Fruit fly (Drosophila melanogaster) Kc167 (cell line): Measurements from ENCODE around the gene cmpy.

Experiments used
- Myc ChIP-seq: fragments of >200 bp; optimal IDR thresholded peaks from 2 replicates; lab custom pipeline; 2017; ENCODE audit warnings: missing external identifiers
- Sin3A ChIP-seq: fragments of >200 bp; optimal IDR thresholded peaks from 2 replicates; lab custom pipeline; 2018; ENCODE audit warnings: missing external identifiers
- h ChIP-seq: fragments of >200 bp; optimal IDR thresholded peaks from 3 replicates; lab custom pipeline; 2018; ENCODE audit warnings: missing external identifiers
- insv ChIP-seq: fragments of >200 bp; optimal IDR thresholded peaks from 3 replicates; lab custom pipeline; 2018; ENCODE audit warnings: missing external identifiers
- psq ChIP-seq: fragments of >200 bp; optimal IDR thresholded peaks from 2 replicates; lab custom pipeline; 2017; ENCODE audit warnings: missing external identifiers
- ttk ChIP-seq: sonication (Bioruptor generic); optimal IDR thresholded peaks from 2 replicates; lab custom pipeline; 2017; ENCODE audit warnings: missing external identifiers

The cmpy gene

DNA sequence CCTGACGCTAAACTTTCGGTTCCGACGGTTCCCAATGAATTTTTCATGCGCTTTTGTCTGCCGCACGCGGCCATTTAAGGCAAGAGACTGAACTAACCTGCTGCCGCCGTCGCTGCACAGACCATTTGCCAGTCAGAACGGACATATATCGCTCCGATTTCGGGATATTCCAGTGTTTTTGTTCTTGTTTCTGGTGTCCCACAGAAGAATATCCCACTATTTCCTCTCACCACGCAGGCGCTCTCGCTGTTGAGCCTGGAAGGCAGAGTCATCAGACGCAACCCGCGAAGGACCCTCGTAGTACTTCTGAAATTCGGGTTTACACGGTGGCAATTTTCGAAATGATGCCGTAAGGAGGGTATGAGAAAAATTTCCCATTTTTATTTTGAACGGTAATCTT is at the start of gene cmpy:
TSS of gene cmpy (minus strand) at position 101 of the 400 bp plus-strand sequence.
- TF ChIP-seq psq, result no peak
- no peak for TF ChIP-seq Myc (lab: Kevin White, UChicago)
- no peak for TF ChIP-seq ttk (lab: Kevin White, UChicago)
- no peak for TF ChIP-seq insv (lab: Kevin White, UChicago)
- TF ChIP-seq h (lab: Kevin White, UChicago), result no peak
- no peak for TF ChIP-seq Sin3A (lab: Kevin White, UChicago)

- no peak for TF ChIP-seq Myc (lab: Kevin White, UChicago)
- TF ChIP-seq insv (lab: Kevin White, UChicago), result no peak
- TF ChIP-seq Sin3A (lab: Kevin White, UChicago), result no peak
Measured at dm6 chr3L:20767227-20767626, 48.2 kb upstream of the cmpy start.

DNA sequence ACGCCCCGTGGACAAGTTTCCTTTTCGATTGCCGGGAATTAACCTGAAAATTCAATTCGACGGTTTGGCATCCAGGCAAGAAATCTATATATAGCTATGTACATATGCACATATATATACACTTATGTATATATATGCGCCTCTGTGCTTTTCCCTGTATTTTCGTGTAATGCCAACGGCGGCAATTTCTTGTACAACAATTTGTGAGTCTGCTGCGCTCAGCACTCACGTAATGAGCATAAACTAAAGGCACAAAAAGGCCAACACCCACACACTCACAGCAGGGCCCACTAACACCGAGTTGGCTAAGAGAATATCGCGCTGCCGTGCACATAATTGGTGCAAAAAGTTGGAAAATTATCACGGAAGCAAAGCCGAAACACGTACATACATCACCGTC is 42.5 kb upstream of the cmpy start:
- TF ChIP-seq ttk (lab: Kevin White, UChicago) (no peak), insv (lab: Kevin White, UChicago) (no peak), psq (no peak), Sin3A (lab: Kevin White, UChicago) (no peak), Myc (lab: Kevin White, UChicago) (no peak), h (lab: Kevin White, UChicago) (no peak)

dm6 chr3L:20758583-20758982 is 39.6 kb upstream of the cmpy start, which contains the start of gene CG43251:
Gene CG43251, plus strand, starts transcription at chr3L:20758883.
- TF ChIP-seq ttk (lab: Kevin White, UChicago), result no peak
- no peak for TF ChIP-seq insv (lab: Kevin White, UChicago)
- TF ChIP-seq psq, result no peak
- TF ChIP-seq Sin3A (lab: Kevin White, UChicago), result no peak
- no peak for TF ChIP-seq h (lab: Kevin White, UChicago)
- TF ChIP-seq Myc (lab: Kevin White, UChicago), result no peak

DNA sequence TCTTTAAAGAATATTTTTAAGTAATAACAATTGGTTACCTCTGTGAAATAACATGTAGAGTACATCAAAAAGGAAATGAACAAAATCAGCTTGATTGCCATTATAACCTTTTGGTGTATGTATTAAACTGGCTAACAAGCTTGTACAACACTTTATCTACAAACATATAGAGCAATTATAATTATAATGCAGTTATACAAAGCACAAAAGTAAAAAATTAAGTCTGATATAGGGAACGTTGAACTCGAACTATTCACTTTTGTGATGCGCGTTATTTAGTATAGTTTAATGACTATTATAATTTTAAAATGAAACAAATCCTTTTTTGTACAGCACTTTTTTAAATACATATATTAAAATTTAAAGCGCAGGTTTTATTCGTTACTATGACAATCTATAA is 36.6 kb upstream of the cmpy start, which contains the start of gene CG33912:
TSS of gene CG33912 (minus strand) at position 101 of the 400 bp plus-strand sequence.
- TF ChIP-seq h (lab: Kevin White, UChicago) (no peak), insv (lab: Kevin White, UChicago) (no peak), Myc (lab: Kevin White, UChicago) (no peak), ttk (lab: Kevin White, UChicago) (no peak), Sin3A (lab: Kevin White, UChicago) (no peak), psq (no peak)

dm6 chr3L:20752964-20753363 is 34.0 kb upstream of the cmpy start:
- TF ChIP-seq insv (lab: Kevin White, UChicago), result no peak
- TF ChIP-seq h (lab: Kevin White, UChicago), result no peak
- no peak for TF ChIP-seq psq
- no peak for TF ChIP-seq Sin3A (lab: Kevin White, UChicago)
- no peak for TF ChIP-seq ttk (lab: Kevin White, UChicago)
- no peak for TF ChIP-seq Myc (lab: Kevin White, UChicago)

dm6 chr3L:20750391-20750790 is 31.4 kb upstream of the cmpy start:
- TF ChIP-seq psq (no peak), ttk (lab: Kevin White, UChicago) (no peak), insv (lab: Kevin White, UChicago) (no peak), h (lab: Kevin White, UChicago) (no peak)

DNA sequence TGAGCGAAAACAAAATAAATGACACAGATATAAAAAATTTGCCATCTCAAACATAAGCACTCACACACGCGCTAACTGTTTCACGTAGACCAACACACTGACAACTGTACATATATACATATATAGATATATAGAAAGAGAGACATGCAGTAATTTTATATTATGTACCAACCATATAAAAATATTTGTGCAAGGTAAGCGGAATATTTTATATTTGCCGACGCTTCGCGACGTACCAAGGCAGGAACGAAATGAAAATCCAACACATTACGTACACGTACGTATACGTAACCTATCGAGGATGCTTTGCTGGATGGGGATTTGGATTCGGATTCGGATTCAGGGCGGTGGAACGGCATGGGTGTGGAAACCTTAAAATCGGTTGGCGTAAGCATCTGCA is 29.6 kb upstream of the cmpy start:
- no peak for TF ChIP-seq insv (lab: Kevin White, UChicago)
- no peak for TF ChIP-seq psq
- no peak for TF ChIP-seq Myc (lab: Kevin White, UChicago)
- TF ChIP-seq h (lab: Kevin White, UChicago), result no peak
- no peak for TF ChIP-seq Sin3A (lab: Kevin White, UChicago)
- no peak for TF ChIP-seq ttk (lab: Kevin White, UChicago)

dm6 chr3L:20747299-20747925 is 28.4 kb upstream of the cmpy start:
- TF ChIP-seq Sin3A (lab: Kevin White, UChicago) (no peak), insv (lab: Kevin White, UChicago) (no peak), ttk (lab: Kevin White, UChicago) (no peak), Myc (lab: Kevin White, UChicago) (no peak), psq (no peak), h (lab: Kevin White, UChicago) (no peak)

dm6 chr3L:20739414-20739813 is 20.4 kb upstream of the cmpy start, which contains the start of gene Gr77a:
Gene Gr77a, minus strand, starts transcription at chr3L:20739430.
- TF ChIP-seq Myc (lab: Kevin White, UChicago), result no peak

DNA sequence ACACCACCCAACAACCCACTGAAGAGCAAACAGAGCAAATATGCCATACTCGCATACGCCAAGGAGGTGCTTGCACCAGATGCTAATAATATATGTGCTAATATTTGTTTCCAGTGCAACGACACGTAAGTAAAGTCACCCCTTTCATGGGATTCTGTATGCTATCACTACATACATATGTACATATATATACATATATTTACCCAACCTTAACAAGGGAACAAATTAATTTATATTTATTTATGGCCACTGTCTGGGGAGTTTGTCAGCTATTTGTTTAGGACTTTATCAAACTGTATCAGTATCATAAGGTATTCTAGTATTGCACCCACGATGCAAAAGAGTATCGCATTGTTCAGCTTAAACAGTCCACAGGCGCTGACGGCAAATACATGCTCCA is 18.3 kb upstream of the cmpy start:
- TF ChIP-seq psq (no peak), Myc (lab: Kevin White, UChicago) (no peak), ttk (lab: Kevin White, UChicago) (no peak)

dm6 chr3L:20736266-20736665 is 17.3 kb upstream of the cmpy start:
- TF ChIP-seq psq (no peak), h (lab: Kevin White, UChicago) (no peak), insv (lab: Kevin White, UChicago) (no peak), ttk (lab: Kevin White, UChicago) (no peak), Sin3A (lab: Kevin White, UChicago) (no peak), Myc (lab: Kevin White, UChicago) (no peak)

DNA sequence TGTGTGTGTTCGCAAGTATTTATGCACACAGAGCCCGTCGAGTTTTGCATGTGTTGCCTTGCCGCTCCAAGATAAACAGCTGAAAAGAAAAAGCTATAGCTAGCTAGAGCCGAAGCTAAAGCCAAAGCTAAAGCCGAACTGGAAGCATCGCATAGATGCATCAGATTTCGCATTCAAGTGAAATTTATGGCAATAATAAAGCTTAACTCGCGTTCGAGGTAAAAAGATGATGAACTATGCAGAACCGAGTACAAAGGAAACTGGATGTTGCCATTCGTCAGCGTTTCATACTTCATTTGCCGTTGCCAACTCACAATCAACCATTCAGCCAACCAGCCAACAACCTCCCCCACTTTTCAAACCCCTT is 15.2 kb upstream of the cmpy start:
- no peak for TF ChIP-seq Sin3A (lab: Kevin White, UChicago)
- no peak for TF ChIP-seq psq
- TF ChIP-seq h (lab: Kevin White, UChicago), result no peak
- TF ChIP-seq ttk (lab: Kevin White, UChicago), result no peak
- no peak for TF ChIP-seq Myc (lab: Kevin White, UChicago)
- no peak for TF ChIP-seq insv (lab: Kevin White, UChicago)
